Worm (Caenorhabditis elegans) whole organism, L1 larva: ENCODE measurements around the gene F32D8.14.
A peak's percentile ranks its signal among the peaks of the same experiment; 100 is the strongest.

Experiments used
- C04F5.9 ChIP-seq: sonication (generic microtip); optimal IDR thresholded peaks from 2 replicates; lab custom pipeline; 2016; ENCODE audit warnings: missing genetic modification characterization, missing compliant biosample characterization
- C16A3.4 ChIP-seq: fragments of 150-350 bp; optimal IDR thresholded peaks from 2 replicates; lab custom pipeline; 2014; ENCODE audit warnings: missing biosample characterization, missing genetic modification characterization
- C34B4.2 ChIP-seq: sonication (generic microtip); optimal IDR thresholded peaks from 2 replicates; lab custom pipeline; 2017; ENCODE audit warnings: mild to moderate bottlenecking, missing genetic modification characterization, missing compliant biosample characterization
- F16B12.6 ChIP-seq: fragments of 150-350 bp; optimal IDR thresholded peaks from 2 replicates; lab custom pipeline; 2014; ENCODE audit warnings: missing biosample characterization, missing genetic modification characterization
- aha-1 ChIP-seq: fragments of 150-350 bp; optimal IDR thresholded peaks from 2 replicates; lab custom pipeline; 2014; ENCODE audit warnings: missing biosample characterization, missing genetic modification characterization
- alr-1 ChIP-seq: fragments of 200-800 bp; sonication (Bioruptor generic); optimal IDR thresholded peaks from 2 replicates; lab custom pipeline; 2018; ENCODE audit warnings: borderline replicate concordance, mild to moderate bottlenecking, missing genetic modification characterization, missing compliant biosample characterization
- ama-1 ChIP-seq: fragments of 150-350 bp; optimal IDR thresholded peaks from 2 replicates; lab custom pipeline; 2014
- blmp-1 ChIP-seq: fragments of 150-350 bp; optimal IDR thresholded peaks from 2 replicates; lab custom pipeline; 2014; ENCODE audit warnings: missing biosample characterization, missing genetic modification characterization
- ceh-8 ChIP-seq: fragments of 200-800 bp; sonication (Bioruptor generic); optimal IDR thresholded peaks from 2 replicates; lab custom pipeline; 2018; ENCODE audit warnings: mild to moderate bottlenecking, missing genetic modification characterization, moderate library complexity, missing compliant biosample characterization
- ceh-82 ChIP-seq, 3 experiments: fragments of 150-350 bp in 1 of 3; sonication (generic microtip) in 2 of 3; optimal IDR thresholded peaks; 2 replicates each; lab custom pipeline; 2014 to 2017; ENCODE audit warnings: missing biosample characterization in 3 of 3, missing genetic modification characterization in 3 of 3
- ceh-88 ChIP-seq: fragments of 200-800 bp; sonication (Bioruptor generic); IDR thresholded peaks from 2 replicates; pipeline ENCODE4 v1.3.6; 2022; ENCODE audit warnings: missing genetic modification characterization, missing compliant biosample characterization
- ces-1 ChIP-seq: fragments of 150-350 bp; optimal IDR thresholded peaks from 2 replicates; lab custom pipeline; 2014; ENCODE audit warnings: missing biosample characterization, missing genetic modification reagents, missing genetic modification characterization
- dsc-1 ChIP-seq: sonication (generic microtip); optimal IDR thresholded peaks from 2 replicates; lab custom pipeline; 2016; ENCODE audit warnings: mild to moderate bottlenecking, missing genetic modification characterization, missing compliant biosample characterization
- efl-1 ChIP-seq, 4 experiments: fragments of 150-350 bp; optimal IDR thresholded peaks in 3 of 4; peaks in 1 of 4; 1 replicate in 1 of 4; 2 replicates in 3 of 4; lab custom pipeline; 2014; ENCODE audit warnings: missing biosample characterization in 2 of 4, missing genetic modification characterization in 2 of 4, missing genetic modification reagents in 2 of 4
- efl-3 ChIP-seq: fragments of 200-800 bp; sonication (Bioruptor generic); optimal IDR thresholded peaks from 2 replicates; lab custom pipeline; 2018; ENCODE audit warnings: mild to moderate bottlenecking, missing genetic modification characterization, missing compliant biosample characterization
- egl-13 ChIP-seq: sonication (generic microtip); optimal IDR thresholded peaks from 2 replicates; lab custom pipeline; 2016; ENCODE audit warnings: missing genotype, missing genetic modification reagents, missing genetic modification characterization, missing compliant biosample characterization
- egl-27 ChIP-seq, 2 experiments: fragments of 150-350 bp in 1 of 2; sonication (generic microtip); optimal IDR thresholded peaks; 3 replicates each; lab custom pipeline; 2017 to 2018; ENCODE audit warnings: missing biosample characterization in 2 of 2, missing genetic modification characterization in 2 of 2, missing genetic modification reagents in 2 of 2
- elt-2 ChIP-seq: sonication (generic microtip); optimal IDR thresholded peaks from 2 replicates; lab custom pipeline; 2016; ENCODE audit warnings: missing genetic modification characterization, mild to moderate bottlenecking, inconsistent platforms, missing compliant biosample characterization, missing genetic modification reagents
- ets-5 ChIP-seq: fragments of 200-800 bp; sonication (Bioruptor generic); IDR thresholded peaks from 2 replicates; pipeline ENCODE4 v1.3.6; 2022; ENCODE audit warnings: missing genetic modification characterization, missing compliant biosample characterization
- fkh-10 ChIP-seq: sonication (generic microtip); optimal IDR thresholded peaks from 2 replicates; lab custom pipeline; 2017; ENCODE audit warnings: missing biosample characterization, missing genetic modification reagents, missing genetic modification characterization
- fkh-8 ChIP-seq: sonication (generic microtip); optimal IDR thresholded peaks from 2 replicates; lab custom pipeline; 2016; ENCODE audit warnings: mild to moderate bottlenecking, missing genetic modification characterization, missing compliant biosample characterization
- fos-1 ChIP-seq: fragments of 150-350 bp; optimal IDR thresholded peaks from 2 replicates; lab custom pipeline; 2014; ENCODE audit warnings: missing biosample characterization, missing genetic modification characterization
- hlh-17 ChIP-seq: fragments of 200-800 bp; sonication (Bioruptor generic); optimal IDR thresholded peaks from 2 replicates; lab custom pipeline; 2018; ENCODE audit warnings: missing genetic modification characterization, mild to moderate bottlenecking, missing compliant biosample characterization, moderate library complexity, borderline replicate concordance
- hlh-4 ChIP-seq: sonication (generic microtip); optimal IDR thresholded peaks from 2 replicates; lab custom pipeline; 2016; ENCODE audit warnings: mild to moderate bottlenecking, missing genetic modification characterization, missing compliant biosample characterization
- hpl-2 ChIP-seq: fragments of 150-350 bp; optimal IDR thresholded peaks from 2 replicates; lab custom pipeline; 2014; ENCODE audit warnings: missing biosample characterization, missing genetic modification reagents, missing genetic modification characterization
- irx-1 ChIP-seq: sonication (generic microtip); optimal IDR thresholded peaks from 2 replicates; lab custom pipeline; 2016; ENCODE audit warnings: missing genetic modification characterization, missing compliant biosample characterization
- jun-1 ChIP-seq: fragments of 150-350 bp; optimal IDR thresholded peaks from 2 replicates; lab custom pipeline; 2014; ENCODE audit warnings: missing biosample characterization, missing genetic modification reagents, missing genetic modification characterization
- lin-14 ChIP-seq: fragments of 200-800 bp; sonication (Bioruptor generic); optimal IDR thresholded peaks from 2 replicates; lab custom pipeline; 2018; ENCODE audit warnings: mild to moderate bottlenecking, missing genetic modification characterization, moderate library complexity, missing compliant biosample characterization
- lin-15B ChIP-seq: fragments of 150-350 bp; sonication (generic microtip); optimal IDR thresholded peaks from 3 replicates; lab custom pipeline; 2014; ENCODE audit warnings: missing biosample characterization, missing genetic modification characterization
- lin-35 ChIP-seq, 2 experiments: fragments of 150-350 bp; optimal IDR thresholded peaks; 2 replicates each; lab custom pipeline; 2014; ENCODE audit warnings: missing biosample characterization in 2 of 2, missing genetic modification characterization in 2 of 2, missing genetic modification reagents in 2 of 2
- lin-39 ChIP-seq: fragments of 150-350 bp; optimal IDR thresholded peaks from 2 replicates; lab custom pipeline; 2014; ENCODE audit warnings: missing biosample characterization, missing genetic modification reagents, missing genetic modification characterization
- lsy-2 ChIP-seq, 2 experiments: fragments of 150-350 bp; optimal IDR thresholded peaks; 2 replicates each; lab custom pipeline; 2014; ENCODE audit warnings: missing biosample characterization in 2 of 2, missing genetic modification characterization in 2 of 2
- mab-9 ChIP-seq: fragments of 200-800 bp; sonication (Bioruptor generic); IDR thresholded peaks from 2 replicates; pipeline ENCODE4 v1.3.6; 2022; ENCODE audit warnings: missing genetic modification reagents, missing genetic modification characterization, missing compliant biosample characterization
- mdl-1 ChIP-seq, 2 experiments: fragments of 150-350 bp; optimal IDR thresholded peaks; 2 replicates each; lab custom pipeline; 2014 to 2017; ENCODE audit warnings: missing biosample characterization in 2 of 2, missing genetic modification characterization in 2 of 2, inconsistent platforms in 1 of 2
- mef-2 ChIP-seq: fragments of 150-350 bp; optimal IDR thresholded peaks from 2 replicates; lab custom pipeline; 2014; ENCODE audit warnings: missing biosample characterization, missing genetic modification characterization
- mep-1 ChIP-seq: fragments of 150-350 bp; optimal IDR thresholded peaks from 2 replicates; lab custom pipeline; 2014; ENCODE audit warnings: missing biosample characterization, missing genetic modification characterization
- nhr-11 ChIP-seq: fragments of 150-350 bp; optimal IDR thresholded peaks from 2 replicates; lab custom pipeline; 2014; ENCODE audit warnings: missing biosample characterization, missing genetic modification characterization
- nhr-19 ChIP-seq: fragments of 200-800 bp; sonication (Bioruptor generic); conservative IDR thresholded peaks from 2 replicates; pipeline ENCODE4 v1.3.6; 2022; ENCODE audit warnings: missing genetic modification characterization, missing compliant biosample characterization
- nhr-20 ChIP-seq: sonication (generic microtip); optimal IDR thresholded peaks from 2 replicates; lab custom pipeline; 2016; ENCODE audit warnings: mild to moderate bottlenecking, missing genetic modification characterization, missing compliant biosample characterization
- nhr-28 ChIP-seq: fragments of 150-350 bp; optimal IDR thresholded peaks from 2 replicates; lab custom pipeline; 2014; ENCODE audit warnings: missing biosample characterization, missing genetic modification characterization
- nhr-47 ChIP-seq: sonication (generic microtip); optimal IDR thresholded peaks from 2 replicates; lab custom pipeline; 2016; ENCODE audit warnings: mild to moderate bottlenecking, missing genetic modification characterization, moderate library complexity, missing compliant biosample characterization
- nhr-71 ChIP-seq: sonication (generic microtip); optimal IDR thresholded peaks from 2 replicates; lab custom pipeline; 2016; ENCODE audit warnings: mild to moderate bottlenecking, missing genetic modification characterization, moderate library complexity, missing compliant biosample characterization
- nhr-76 ChIP-seq: sonication (generic microtip); optimal IDR thresholded peaks from 2 replicates; lab custom pipeline; 2017; ENCODE audit warnings: missing biosample characterization, missing genetic modification characterization
- nhr-90 ChIP-seq: sonication (generic microtip); optimal IDR thresholded peaks from 2 replicates; lab custom pipeline; 2016; ENCODE audit warnings: mild to moderate bottlenecking, missing genetic modification characterization, missing compliant biosample characterization; ENCODE audit not compliant: poor library complexity
- pqm-1 ChIP-seq: sonication (generic microtip); optimal IDR thresholded peaks from 3 replicates; lab custom pipeline; 2017; ENCODE audit warnings: missing biosample characterization, missing genetic modification characterization
- snpc-4 ChIP-seq: fragments of 150-350 bp; optimal IDR thresholded peaks from 2 replicates; lab custom pipeline; 2014; ENCODE audit warnings: missing biosample characterization, missing genetic modification characterization
- snu-23 ChIP-seq: sonication (generic microtip); optimal IDR thresholded peaks from 2 replicates; lab custom pipeline; 2016; ENCODE audit warnings: missing genetic modification characterization, missing compliant biosample characterization
- sox-4 ChIP-seq: sonication (generic microtip); optimal IDR thresholded peaks from 2 replicates; lab custom pipeline; 2016; ENCODE audit warnings: missing genetic modification characterization, missing compliant biosample characterization
- tbx-2 ChIP-seq: sonication (generic microtip); optimal IDR thresholded peaks from 2 replicates; lab custom pipeline; 2016; ENCODE audit warnings: missing genetic modification characterization, missing compliant biosample characterization
- tlp-1 ChIP-seq: fragments of 150-350 bp; optimal IDR thresholded peaks from 2 replicates; lab custom pipeline; 2014; ENCODE audit warnings: missing biosample characterization, missing genetic modification characterization
- zip-4 ChIP-seq: fragments of 200-800 bp; sonication (Bioruptor generic); optimal IDR thresholded peaks from 2 replicates; lab custom pipeline; 2018; ENCODE audit warnings: mild to moderate bottlenecking, missing genetic modification characterization, moderate library complexity, missing compliant biosample characterization
- ztf-4 ChIP-seq: fragments of 150-350 bp; optimal IDR thresholded peaks from 2 replicates; lab custom pipeline; 2014; ENCODE audit warnings: missing biosample characterization, missing genetic modification characterization

The F32D8.14 gene

ce11 chrV:10861611-10862262 is 32.9 kb downstream of the F32D8.14 start (continued):
- TF ChIP-seq snpc-4 (tag; lab: Kevin White, UChicago) (no peak), efl-3 (no peak), mdl-1 (tag; optimal IDR thresholded peaks at IDR 0.05; lab: Kevin White, UChicago) (peak in 1 of 2 experiments; percentile 46), lin-39 (no peak), ama-1 (lab: Kevin White, UChicago) (no peak), nhr-11 (tag; lab: Kevin White, UChicago) (no peak), elt-2 (tag; lab: Kevin White, UChicago) (no peak), nhr-20 (peak; percentile 38), sox-4 (tag; lab: Kevin White, UChicago) (no peak), jun-1 (tag; lab: Kevin White, UChicago) (no peak), mep-1 (tag; lab: Kevin White, UChicago) (peak; percentile 56), blmp-1 (tag; lab: Kevin White, UChicago) (peak; percentile 81), mef-2 (tag; lab: Kevin White, UChicago) (no peak), hpl-2 (GFP tag; lab: Kevin White, UChicago) (no peak), nhr-19 (GFP tag; lab: Robert Waterston, UW) (no peak), irx-1 (tag; lab: Kevin White, UChicago) (no peak), fkh-10 (GFP tag; lab: Kevin White, UChicago) (no peak), pqm-1 (tag; lab: Kevin White, UChicago) (no peak), hlh-17 (GFP tag; lab: Kevin White, UChicago) (no peak), nhr-76 (no peak), nhr-28 (no peak), nhr-47 (tag; lab: Kevin White, UChicago) (no peak), nhr-90 (tag; lab: Kevin White, UChicago) (no peak), ceh-8 (no peak), lin-14 (GFP tag; lab: Kevin White, UChicago) (peak; percentile 80), fos-1 (tag; lab: Kevin White, UChicago) (no peak), egl-27 (tag; optimal IDR thresholded peaks at IDR 0.05; lab: Kevin White, UChicago) (no peak), ztf-4 (tag; lab: Kevin White, UChicago) (no peak), lin-15B (no peak), dsc-1 (tag; lab: Kevin White, UChicago) (no peak), efl-1 (optimal IDR thresholded peaks at IDR 0.05; lab: Kevin White, UChicago) (no peak), efl-1 (GFP tag; optimal IDR thresholded peaks at IDR 0.05 in 1 of 2; lab: Kevin White, UChicago) (peak in 1 of 2 experiments; percentile 90), nhr-71 (tag; lab: Kevin White, UChicago) (peak; percentile 41), lsy-2 (tag; optimal IDR thresholded peaks at IDR 0.05; lab: Kevin White, UChicago) (peak in 1 of 2 experiments; percentile 60), lin-35 (GFP tag; optimal IDR thresholded peaks at IDR 0.05; lab: Kevin White, UChicago) (peak; percentile 16 to 31), ceh-88 (GFP tag; lab: Robert Waterston, UW) (no peak), ets-5 (GFP tag; lab: Robert Waterston, UW) (no peak), zip-4 (GFP tag; lab: Kevin White, UChicago) (no peak), ceh-82 (tag; optimal IDR thresholded peaks at IDR 0.05; lab: Kevin White, UChicago) (peak in 1 of 3 experiments; percentile 29), C04F5.9 (tag; lab: Kevin White, UChicago) (no peak), tlp-1 (tag; lab: Kevin White, UChicago) (no peak), hlh-4 (tag; lab: Kevin White, UChicago) (no peak), F16B12.6 (tag; lab: Kevin White, UChicago) (no peak), snu-23 (GFP tag; lab: Kevin White, UChicago) (peak; percentile 50), alr-1 (no peak), ces-1 (GFP tag; lab: Kevin White, UChicago) (no peak), C34B4.2 (tag; lab: Kevin White, UChicago) (no peak), egl-13 (tag; lab: Kevin White, UChicago) (no peak), C16A3.4 (tag; lab: Kevin White, UChicago) (no peak), fkh-8 (tag; lab: Kevin White, UChicago) (peak; percentile 2), mab-9 (GFP tag; lab: Robert Waterston, UW) (no peak), tbx-2 (no peak), aha-1 (tag; lab: Kevin White, UChicago) (no peak)
